Fruit fly (Drosophila melanogaster): ENCODE results near the gene qjt.

dm6 chr3L:17513893-17514616 lies 35.2 kb downstream of the qjt start, which contains the start of the genes U4-U6-60K and CG7564:
- TF ChIP-seq cnc (optimal IDR thresholded peaks at IDR 0.05) = no peak
- TF ChIP-seq CG1620 (GFP tag; optimal IDR thresholded peaks at IDR 0.05) = peak; percentile 81
- TF ChIP-seq Clk (GFP tag; optimal IDR thresholded peaks at IDR 0.05) = peak; percentile 79
- TF ChIP-seq toe (GFP tag; optimal IDR thresholded peaks at IDR 0.05) = peak; percentile 77
- no peak for TF ChIP-seq kay (GFP tag; ENCODE audit: borderline replicate concordance)
- TF ChIP-seq CG7101 (tag; optimal IDR thresholded peaks at IDR 0.05) = peak; percentile 68
- no peak for TF ChIP-seq cic (GFP tag; optimal IDR thresholded peaks at IDR 0.05)
- peak; percentile 64 for TF ChIP-seq Hr96 (GFP tag; optimal IDR thresholded peaks at IDR 0.05)
- peak; percentile 68 for TF ChIP-seq CG5204 (GFP tag; optimal IDR thresholded peaks at IDR 0.05)
- peak; percentile 52 for TF ChIP-seq tj (GFP tag; optimal IDR thresholded peaks at IDR 0.05)
- TF ChIP-seq CG14711 (tag; optimal IDR thresholded peaks at IDR 0.05) = peak; percentile 57
- peak; percentile 81 for TF ChIP-seq Crg-1 (GFP tag; optimal IDR thresholded peaks at IDR 0.05)
- peak; percentile 62 for TF ChIP-seq CG12768 (GFP tag; optimal IDR thresholded peaks at IDR 0.05)

Measured in whole organism, adult.